Fruit fly (Drosophila melanogaster) whole organism, pupa: ENCODE data around the gene Gnmt.

Experiments
- CG10348 ChIP-seq: fragments of 200-800 bp; sonication (Bioruptor generic); IDR thresholded peaks from 2 replicates; pipeline ENCODE4 v1.3.6; 2022; ENCODE audit warnings: missing biosample characterization, missing genetic modification characterization
- CG9948 ChIP-seq: fragments of 200-800 bp; sonication (Bioruptor generic); optimal IDR thresholded peaks from 2 replicates; lab custom pipeline; 2018; ENCODE audit warnings: missing biosample characterization, mild to moderate bottlenecking, missing genetic modification characterization, moderate library complexity

- no peak for TF ChIP-seq CG9948 (tag; lab: Kevin White, UChicago)
- no peak for TF ChIP-seq CG10348 (GFP tag; lab: Robert Waterston, UW)
Observed at dm6 chr3R:12718536-12719033, 44.2 kb downstream of the Gnmt start.
